Fruit fly (Drosophila melanogaster): Measurements from ENCODE around the gene CG4768.

Gene CG4768

dm6 chrX:16750712-16751578, 41.0 kb upstream of the CG4768 start (continued):
- TF ChIP-seq btn (GFP tag; optimal IDR thresholded peaks at IDR 0.05) (no peak), ab (GFP tag; optimal IDR thresholded peaks at IDR 0.05) (no peak), nerfin-2 (GFP tag; IDR thresholded peaks at IDR 0.05; ENCODE audit: partially characterized antibody) (no peak), ac (GFP tag; optimal IDR thresholded peaks at IDR 0.05) (peak; percentile 49), crol (GFP tag; IDR thresholded peaks at IDR 0.05) (peak; percentile 65), CG4328 (GFP tag; optimal IDR thresholded peaks at IDR 0.05) (peak; percentile 69), Optix (GFP tag; IDR thresholded peaks at IDR 0.05) (no peak), Jarid2 (GFP tag; optimal IDR thresholded peaks at IDR 0.05) (no peak), jigr1 (GFP tag; IDR thresholded peaks at IDR 0.05) (no peak), CG17802 (tag; optimal IDR thresholded peaks at IDR 0.05) (no peak), Hr51 (GFP tag; optimal IDR thresholded peaks at IDR 0.05) (peak in 1 of 2 experiments; percentile 81), Fer3 (tag; optimal IDR thresholded peaks at IDR 0.05) (peak; percentile 64), MBD-R2 (GFP tag; IDR thresholded peaks at IDR 0.05) (peak; percentile 12; the same call in 1 of the 2 replicates), maf-S (GFP tag; optimal IDR thresholded peaks at IDR 0.05) (no peak), wek (GFP tag; optimal IDR thresholded peaks at IDR 0.05) (peak; percentile 17), Awh (GFP tag; IDR thresholded peaks at IDR 0.05) (0 out of 2 replicates have a peak, but pooled peaks have one; percentile 16), CG9727 (GFP tag; optimal IDR thresholded peaks at IDR 0.05) (peak; percentile 81), CG17612 (GFP tag; IDR thresholded peaks at IDR 0.05) (no peak), CG13296 (GFP tag; optimal IDR thresholded peaks at IDR 0.05) (peak; percentile 82), pros (GFP tag; optimal IDR thresholded peaks at IDR 0.05) (peak; percentile 55), Xbp1 (GFP tag; optimal IDR thresholded peaks at IDR 0.05) (peak; percentile 60), CG14667 (GFP tag; IDR thresholded peaks at IDR 0.05) (no peak), CG33557 (GFP tag; optimal IDR thresholded peaks at IDR 0.05) (peak; percentile 82), Atf3 (GFP tag; optimal IDR thresholded peaks at IDR 0.05) (no peak), CG12071 (GFP tag; optimal IDR thresholded peaks at IDR 0.05) (peak; percentile 40), tup (GFP tag; optimal IDR thresholded peaks at IDR 0.05) (peak; percentile 0), CG18011 (GFP tag; optimal IDR thresholded peaks at IDR 0.05) (no peak), ro (GFP tag; IDR thresholded peaks at IDR 0.05) (no peak), bcd (GFP tag; optimal IDR thresholded peaks at IDR 0.05) (peak; percentile 54), CG11093 (GFP tag; IDR thresholded peaks at IDR 0.05) (no peak)

dm6 chrX:16751579-16752156, 40.3 kb upstream of the CG4768 start, which contains the start of gene goe:
Gene goe (minus strand): TSS chrX:16751910.
- TF ChIP-seq Hr39 (optimal IDR thresholded peaks at IDR 0.05) (no peak), CG10431 (GFP tag; optimal IDR thresholded peaks at IDR 0.05) (peak; percentile 57), unc-4 (GFP tag; IDR thresholded peaks at IDR 0.05; ENCODE audit: partially characterized antibody) (peak; percentile 81), ase (GFP tag; IDR thresholded peaks at IDR 0.05) (peak; percentile 73; the same call in 2 of the 3 replicates), run (tag; optimal IDR thresholded peaks at IDR 0.05) (peak; percentile 53), CG3995 (GFP tag; optimal IDR thresholded peaks at IDR 0.05) (peak; percentile 49), ewg (GFP tag; optimal IDR thresholded peaks at IDR 0.05) (peak; percentile 73), fu2 (GFP tag; optimal IDR thresholded peaks at IDR 0.05) (peak; percentile 87), jumu (GFP tag; optimal IDR thresholded peaks at IDR 0.05) (peak; percentile 84), CG33557 (GFP tag; optimal IDR thresholded peaks at IDR 0.05) (peak; percentile 65), dm (GFP tag; optimal IDR thresholded peaks at IDR 0.05) (peak; percentile 87), CG31441 (GFP tag; IDR thresholded peaks at IDR 0.05) (0 out of 2 replicates have a peak, but pooled peaks have one; percentile 32), gsb-n (tag; optimal IDR thresholded peaks at IDR 0.05) (peak; percentile 72), CG14050 (GFP tag; IDR thresholded peaks at IDR 0.05) (peak; percentile 65), BtbVII (GFP tag; optimal IDR thresholded peaks at IDR 0.05) (peak; percentile 40), sisA (GFP tag; IDR thresholded peaks at IDR 0.05) (peak; percentile 72), wdn (GFP tag; IDR thresholded peaks at IDR 0.05) (peak; percentile 62), nerfin-2 (GFP tag; IDR thresholded peaks at IDR 0.05; ENCODE audit: partially characterized antibody) (peak; percentile 64), Poxn (GFP tag; IDR thresholded peaks at IDR 0.05) (no peak; the same call in 1 of the 2 replicates), CG4424 (GFP tag; optimal IDR thresholded peaks at IDR 0.05) (peak; percentile 70), CG43689 (GFP tag; IDR thresholded peaks at IDR 0.05) (peak; percentile 74)

All from whole organism, embryonic.